Fruit fly (Drosophila melanogaster) whole organism, embryonic: Measurements from ENCODE around the gene CG13461.

Experiments
- CG14965 ChIP-seq: fragments of 200-800 bp; sonication (Bioruptor generic); optimal IDR thresholded peaks from 2 replicates; lab custom pipeline; 2016; ENCODE audit warnings: missing biosample characterization, missing genetic modification characterization, borderline replicate concordance
- CG31388 ChIP-seq: fragments of 200-800 bp; sonication (Bioruptor generic); optimal IDR thresholded peaks from 2 replicates; lab custom pipeline; 2016; ENCODE audit warnings: missing biosample characterization, missing genetic modification characterization
- Ravus ChIP-seq: fragments of 200-800 bp; sonication (Bioruptor generic); IDR thresholded peaks from 2 replicates; pipeline ENCODE4 v1.3.6; 2022; ENCODE audit warnings: missing biosample characterization, missing genetic modification characterization
- Vsx1 ChIP-seq: fragments of 200-800 bp; sonication (Bioruptor generic); optimal IDR thresholded peaks from 2 replicates; lab custom pipeline; 2017; ENCODE audit warnings: missing biosample characterization, mild to moderate bottlenecking, missing genetic modification characterization, missing genetic modification reagents
- ara ChIP-seq: fragments of 200-800 bp; sonication (Bioruptor generic); IDR thresholded peaks from 2 replicates; pipeline ENCODE4 v1.3.6; 2022; ENCODE audit warnings: missing biosample characterization, missing genetic modification characterization
- nerfin-1 ChIP-seq: fragments of 200-800 bp; sonication (Bioruptor generic); optimal IDR thresholded peaks from 3 replicates; lab custom pipeline; 2019; ENCODE audit warnings: missing biosample characterization, mild to moderate bottlenecking, missing genetic modification characterization, moderate library complexity

- TF ChIP-seq CG14965 (GFP tag; lab: Kevin White, UChicago), result no peak
- TF ChIP-seq ara (GFP tag; lab: Robert Waterston, UW), result no peak
- TF ChIP-seq nerfin-1 (tag; lab: Kevin White, UChicago), result no peak
- no peak for TF ChIP-seq CG31388 (GFP tag; lab: Kevin White, UChicago)
- TF ChIP-seq Ravus, result no peak
- no peak for TF ChIP-seq Vsx1 (GFP tag; lab: Kevin White, UChicago)
These were observed 24.1 kb upstream of the CG13461 start for dm6 chr3L:15076380-15076779.
